Fruit fly (Drosophila melanogaster): Measurements from ENCODE around the gene CG3841.

CG3841 gene

DNA sequence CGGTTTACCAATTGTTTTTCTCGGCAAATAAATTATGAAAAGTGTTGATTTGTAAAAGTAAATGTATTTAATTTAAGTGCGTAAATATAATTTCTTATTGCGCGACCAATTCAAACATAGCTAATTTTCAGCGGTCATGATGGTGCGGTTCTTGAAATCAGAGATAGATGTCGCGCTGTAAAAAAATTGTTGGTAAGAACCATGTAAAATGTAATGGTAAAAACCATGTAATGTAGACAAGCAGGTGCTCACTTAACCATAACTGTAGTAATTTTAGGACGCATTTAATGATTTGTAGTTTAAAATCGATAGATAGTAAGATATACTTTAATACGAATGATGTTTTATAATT is 23.4 kb downstream of the CG3841 start:
- TF ChIP-seq CG14655 (GFP tag; optimal IDR thresholded peaks at IDR 0.05) (no peak), CG17806 (tag; optimal IDR thresholded peaks at IDR 0.05) (no peak), CG8159 (tag; optimal IDR thresholded peaks at IDR 0.05) (no peak), gl (tag; optimal IDR thresholded peaks at IDR 0.05) (no peak), EcR (GFP tag; optimal IDR thresholded peaks at IDR 0.05) (no peak)

DNA sequence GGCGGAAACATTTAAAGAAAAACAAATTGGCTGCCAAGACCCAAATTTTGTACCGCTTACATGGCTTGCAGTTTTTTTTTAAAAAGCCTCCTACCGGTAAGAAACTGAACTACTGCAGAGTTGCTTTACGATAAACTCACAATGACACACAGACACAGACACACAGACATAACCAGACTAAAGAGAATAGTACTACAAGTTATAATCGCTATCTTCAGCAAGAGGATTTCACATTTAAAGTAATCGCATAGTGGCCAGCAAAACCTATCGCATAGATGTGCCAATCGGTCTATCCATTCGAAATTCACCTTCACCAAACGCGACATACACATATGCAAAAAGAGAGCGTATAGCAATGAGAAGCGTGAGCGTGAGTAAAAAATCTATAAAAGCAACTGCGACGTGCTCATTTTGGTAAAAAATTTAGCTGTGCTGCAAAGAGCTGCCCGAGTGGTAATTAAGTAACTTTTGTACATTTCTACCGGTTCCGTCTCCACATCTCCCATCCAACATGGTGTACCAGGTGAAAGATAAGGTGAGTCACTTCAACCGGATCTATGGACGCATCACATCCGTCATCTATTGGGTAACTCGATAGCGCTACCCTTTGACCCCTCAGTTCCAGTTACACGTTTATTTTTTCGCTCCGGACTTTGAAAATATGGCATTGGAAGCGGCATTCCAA is 23.9 kb downstream of the CG3841 start, which contains the start of gene Trx2:
Gene Trx2, plus strand, starts transcription at position 161 of the 685 bp plus-strand sequence.
- TF ChIP-seq CG15710 (tag; optimal IDR thresholded peaks at IDR 0.05) = no peak
- no peak for TF ChIP-seq rn (GFP tag; IDR thresholded peaks at IDR 0.05)
- TF ChIP-seq Ets98B (GFP tag; IDR thresholded peaks at IDR 0.05) = peak; percentile 46; the same call in 1 of the 2 replicates
- TF ChIP-seq CG4496 (GFP tag; IDR thresholded peaks at IDR 0.05) = peak; percentile 57
- no peak for TF ChIP-seq gl (tag; optimal IDR thresholded peaks at IDR 0.05)
- TF ChIP-seq Pif1A (GFP tag; optimal IDR thresholded peaks at IDR 0.05) = peak; percentile 21
- peak; percentile 40 for TF ChIP-seq CG13204 (GFP tag; optimal IDR thresholded peaks at IDR 0.05)
- peak; percentile 16 for TF ChIP-seq Snoo (tag; optimal IDR thresholded peaks at IDR 0.05)
- peak; percentile 55; the same call in 1 of the 2 replicates for TF ChIP-seq CG12605 (GFP tag; IDR thresholded peaks at IDR 0.05)
- no peak for TF ChIP-seq CG8159 (tag; optimal IDR thresholded peaks at IDR 0.05)
- TF ChIP-seq Pif1B (GFP tag; optimal IDR thresholded peaks at IDR 0.05) = peak; percentile 23

DNA sequence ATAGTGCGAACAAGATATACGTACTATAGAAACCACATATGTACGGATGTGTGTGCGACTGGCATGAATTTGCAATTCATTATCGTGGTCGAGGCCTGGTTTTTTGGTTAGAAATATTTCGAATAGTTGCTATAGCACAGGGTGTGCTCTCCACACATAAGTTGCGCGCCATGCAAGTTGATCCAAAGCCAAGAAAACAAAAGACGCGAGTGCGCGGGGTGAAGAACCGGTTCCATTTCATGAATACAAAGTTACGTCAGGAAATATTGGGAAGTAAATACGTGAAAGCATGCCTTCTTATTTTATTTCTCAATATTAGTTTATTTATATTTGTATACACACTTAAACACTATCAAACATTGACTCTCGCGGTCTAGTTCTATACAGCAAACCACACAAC is 24.6 kb downstream of the CG3841 start:
- TF ChIP-seq CG12605 (GFP tag; IDR thresholded peaks at IDR 0.05) (no peak), CG17806 (tag; optimal IDR thresholded peaks at IDR 0.05) (no peak), CG4496 (GFP tag; IDR thresholded peaks at IDR 0.05) (peak; percentile 50; the same call in 2 of the 3 replicates), Ets98B (GFP tag; IDR thresholded peaks at IDR 0.05) (peak; percentile 27; the same call in 1 of the 2 replicates), Snoo (tag; optimal IDR thresholded peaks at IDR 0.05) (peak; percentile 2), CG8159 (tag; optimal IDR thresholded peaks at IDR 0.05) (peak; percentile 17), CG32121 (GFP tag; IDR thresholded peaks at IDR 0.05) (peak; percentile 33; the same call in 1 of the 2 replicates), CG14655 (GFP tag; optimal IDR thresholded peaks at IDR 0.05) (peak; percentile 17)

DNA sequence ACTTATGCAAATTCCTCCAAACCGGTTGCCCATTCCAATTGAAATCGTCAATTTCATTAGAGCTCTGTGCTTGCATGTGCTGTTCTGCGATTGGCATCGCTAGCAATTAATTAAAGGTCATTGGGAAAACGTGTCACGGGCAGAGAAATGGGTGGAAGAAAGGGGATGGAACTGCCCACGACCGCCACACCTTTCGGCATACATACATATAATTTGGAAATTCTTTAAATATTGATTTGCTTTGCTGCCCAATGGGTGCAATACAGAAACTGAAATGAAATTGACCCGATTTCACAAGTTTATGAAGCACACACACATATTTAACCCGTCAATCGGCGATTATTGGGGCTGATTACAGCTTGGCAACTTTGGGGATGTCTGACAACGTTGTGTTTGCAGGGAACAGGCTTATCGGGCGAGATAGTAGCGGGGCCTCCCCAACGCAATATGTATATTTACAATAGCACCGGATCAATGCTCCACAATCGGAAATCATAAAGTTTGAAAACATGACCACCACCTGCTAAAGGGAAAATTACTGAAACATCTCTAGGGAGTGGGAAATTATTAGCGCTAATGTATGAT is 25.5 kb downstream of the CG3841 start:
- TF ChIP-seq gl (tag; optimal IDR thresholded peaks at IDR 0.05) = no peak
- TF ChIP-seq Snoo (tag; optimal IDR thresholded peaks at IDR 0.05) = no peak
- no peak for TF ChIP-seq CG32121 (GFP tag; IDR thresholded peaks at IDR 0.05)
- TF ChIP-seq D1 (tag; optimal IDR thresholded peaks at IDR 0.05) = no peak
- TF ChIP-seq CG13204 (GFP tag; optimal IDR thresholded peaks at IDR 0.05) = no peak

DNA sequence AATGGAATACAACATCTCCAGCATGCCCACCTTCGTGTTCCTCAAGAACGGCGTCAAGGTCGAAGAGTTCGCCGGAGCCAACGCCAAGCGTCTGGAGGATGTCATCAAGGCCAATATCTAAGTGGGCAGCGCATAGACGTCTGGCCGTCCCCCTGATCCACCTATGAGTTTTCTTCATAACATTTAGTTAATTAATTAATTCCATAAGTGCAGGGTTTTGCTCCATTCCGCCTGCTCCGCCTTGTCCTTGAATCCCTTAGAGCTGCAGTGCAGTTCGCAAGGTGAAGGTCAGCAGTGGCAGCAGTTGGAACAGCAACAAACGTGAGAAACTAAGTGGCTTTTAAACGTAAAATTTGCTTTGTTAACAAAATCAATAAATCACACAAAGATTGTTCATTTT is 26.3 kb downstream of the CG3841 start:
- no peak for TF ChIP-seq CG4496 (GFP tag; IDR thresholded peaks at IDR 0.05)
- TF ChIP-seq CG14655 (GFP tag; optimal IDR thresholded peaks at IDR 0.05) = no peak
- no peak for TF ChIP-seq CG12605 (GFP tag; IDR thresholded peaks at IDR 0.05)
- TF ChIP-seq CG34367 (tag; optimal IDR thresholded peaks at IDR 0.05) = no peak
- TF ChIP-seq CG32121 (GFP tag; IDR thresholded peaks at IDR 0.05) = no peak
- TF ChIP-seq EcR (GFP tag; optimal IDR thresholded peaks at IDR 0.05) = no peak
- no peak for TF ChIP-seq CG15710 (tag; optimal IDR thresholded peaks at IDR 0.05)
- no peak for TF ChIP-seq gl (tag; optimal IDR thresholded peaks at IDR 0.05)

DNA sequence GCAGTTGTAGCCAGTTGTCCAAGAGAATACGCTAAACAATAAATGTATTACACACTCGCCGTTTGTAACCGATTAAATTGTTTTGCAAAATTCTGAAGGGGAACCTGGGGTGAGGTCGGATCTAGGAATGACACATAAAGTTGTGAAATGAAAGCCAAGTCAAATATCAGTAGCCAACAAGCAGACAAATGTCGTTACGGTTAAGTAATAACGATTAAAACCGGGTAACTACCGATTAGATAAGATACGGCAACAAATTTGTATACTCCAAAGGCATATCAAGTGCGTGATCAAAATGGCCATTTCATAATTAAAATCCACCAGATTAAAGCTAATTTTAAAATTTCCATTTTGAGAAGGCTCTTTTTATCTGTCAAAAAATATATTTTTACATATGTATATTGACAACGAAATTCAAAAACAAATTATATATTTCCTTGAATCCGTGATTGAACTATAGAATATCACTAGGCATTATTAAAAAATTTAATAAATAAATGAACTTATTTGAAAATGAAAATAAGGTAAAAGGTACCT is 26.8 kb downstream of the CG3841 start, which contains the start of gene GlcAT-S:
Gene GlcAT-S, plus strand, starts transcription at position 487 of the 537 bp plus-strand sequence.
- TF ChIP-seq EcR (GFP tag; optimal IDR thresholded peaks at IDR 0.05) (peak; percentile 3), CG10348 (GFP tag; IDR thresholded peaks at IDR 0.05) (no peak)

DNA sequence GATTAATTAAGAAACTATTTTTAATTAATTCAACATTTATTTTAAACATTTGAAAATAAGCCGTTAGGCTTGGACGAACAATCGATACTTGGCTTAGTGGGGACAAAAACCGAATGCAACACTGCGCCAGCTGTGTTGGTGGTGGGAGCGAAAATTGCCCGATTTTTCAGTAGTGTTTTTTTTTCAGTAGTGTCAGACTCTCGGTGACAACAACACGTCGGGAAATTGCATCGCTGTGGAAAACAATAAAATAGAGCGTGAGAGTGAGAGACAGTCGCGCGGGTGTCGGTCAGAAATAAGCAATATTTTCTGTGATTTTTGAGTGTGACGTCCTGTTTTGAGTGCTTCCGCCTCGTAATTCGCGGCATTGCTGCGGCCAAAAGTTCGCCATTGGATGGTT is 27.4 kb downstream of the CG3841 start:
- peak; percentile 35; the same call in 1 of the 3 replicates for TF ChIP-seq fd96Ca (GFP tag; IDR thresholded peaks at IDR 0.05)
- peak; percentile 26 for TF ChIP-seq Pif1B (GFP tag; optimal IDR thresholded peaks at IDR 0.05)
- TF ChIP-seq Snoo (tag; optimal IDR thresholded peaks at IDR 0.05) = peak; percentile 40
- TF ChIP-seq CG32121 (GFP tag; IDR thresholded peaks at IDR 0.05) = peak; percentile 69
- no peak for TF ChIP-seq rn (GFP tag; IDR thresholded peaks at IDR 0.05)
- no peak for TF ChIP-seq CG14655 (GFP tag; optimal IDR thresholded peaks at IDR 0.05)
- peak; percentile 72; the same call in 2 of the 3 replicates for TF ChIP-seq CG4496 (GFP tag; IDR thresholded peaks at IDR 0.05)
- no peak for TF ChIP-seq CG9948 (tag; optimal IDR thresholded peaks at IDR 0.05)
- TF ChIP-seq EcR (GFP tag; optimal IDR thresholded peaks at IDR 0.05) = no peak
- no peak for TF ChIP-seq Pif1A (GFP tag; optimal IDR thresholded peaks at IDR 0.05)
- TF ChIP-seq D1 (tag; optimal IDR thresholded peaks at IDR 0.05) = peak; percentile 20
- peak; percentile 0 for TF ChIP-seq CG15710 (tag; optimal IDR thresholded peaks at IDR 0.05)
- no peak for TF ChIP-seq CG10348 (GFP tag; IDR thresholded peaks at IDR 0.05)
- no peak for TF ChIP-seq CG17806 (tag; optimal IDR thresholded peaks at IDR 0.05)
- peak; percentile 17 for TF ChIP-seq CG34367 (tag; optimal IDR thresholded peaks at IDR 0.05)
- peak; percentile 76 for TF ChIP-seq Ets98B (GFP tag; IDR thresholded peaks at IDR 0.05)
- no peak for TF ChIP-seq CG8301 (tag; optimal IDR thresholded peaks at IDR 0.05)
- TF ChIP-seq CG12605 (GFP tag; IDR thresholded peaks at IDR 0.05) = peak; percentile 69
- TF ChIP-seq CG8159 (tag; optimal IDR thresholded peaks at IDR 0.05) = no peak
- TF ChIP-seq CG13204 (GFP tag; optimal IDR thresholded peaks at IDR 0.05) = no peak
- TF ChIP-seq gl (tag; optimal IDR thresholded peaks at IDR 0.05) = no peak

All from whole organism, pupa.